Worm (Caenorhabditis elegans) whole organism, young adult: ENCODE results near the gene str-123.

Source experiments
- B0035.1 ChIP-seq: sonication (generic microtip); optimal IDR thresholded peaks from 2 replicates; lab custom pipeline; 2016; ENCODE audit warnings: missing genetic modification characterization, mild to moderate bottlenecking, missing compliant biosample characterization, missing genotype, missing genetic modification reagents
- B0261.1 ChIP-seq: sonication (generic microtip); optimal IDR thresholded peaks from 2 replicates; lab custom pipeline; 2016; ENCODE audit warnings: mild to moderate bottlenecking, missing genetic modification characterization, moderate library complexity, missing compliant biosample characterization
- B0336.3 ChIP-seq: fragments of 200-800 bp; sonication (Bioruptor generic); IDR thresholded peaks from 2 replicates; pipeline ENCODE4 v1.3.6; 2022; ENCODE audit warnings: missing genetic modification characterization, missing compliant biosample characterization
- D2030.7 ChIP-seq: fragments of 200-800 bp; sonication (Bioruptor generic); IDR thresholded peaks from 2 replicates; pipeline ENCODE4 v1.3.6; 2022; ENCODE audit warnings: missing genetic modification reagents, missing genetic modification characterization, missing compliant biosample characterization
- F10E7.11 ChIP-seq: sonication (generic microtip); optimal IDR thresholded peaks from 2 replicates; lab custom pipeline; 2017; ENCODE audit warnings: mild to moderate bottlenecking, missing genetic modification characterization, moderate library complexity, missing compliant biosample characterization
- F23B12.7 ChIP-seq: sonication (generic microtip); optimal IDR thresholded peaks from 2 replicates; lab custom pipeline; 2017; ENCODE audit warnings: missing genetic modification characterization, mild to moderate bottlenecking, missing compliant biosample characterization, antibody characterized with exemption, moderate library complexity; ENCODE audit not compliant: insufficient read depth
- F52B5.7 ChIP-seq: sonication (generic microtip); optimal IDR thresholded peaks from 2 replicates; lab custom pipeline; 2016; ENCODE audit warnings: mild to moderate bottlenecking, missing genetic modification characterization, missing compliant biosample characterization
- F55B11.4 ChIP-seq: sonication (generic microtip); optimal IDR thresholded peaks from 2 replicates; lab custom pipeline; 2016; ENCODE audit warnings: missing compliant biosample characterization, missing genetic modification characterization, borderline replicate concordance; ENCODE audit not compliant: insufficient read depth
- T07F8.4 ChIP-seq: sonication (generic microtip); optimal IDR thresholded peaks from 2 replicates; lab custom pipeline; 2016; ENCODE audit warnings: mild to moderate bottlenecking, missing genetic modification characterization, moderate library complexity, missing compliant biosample characterization
- ZK185.1 ChIP-seq: sonication (generic microtip); optimal IDR thresholded peaks from 2 replicates; lab custom pipeline; 2016; ENCODE audit warnings: mild to moderate bottlenecking, missing genetic modification characterization, missing compliant biosample characterization; ENCODE audit not compliant: poor library complexity, severe bottlenecking
- atf-7 ChIP-seq: sonication (generic microtip); optimal IDR thresholded peaks from 2 replicates; lab custom pipeline; 2017; ENCODE audit warnings: mild to moderate bottlenecking, missing genetic modification characterization, missing compliant biosample characterization
- attf-3 ChIP-seq: fragments of 200-800 bp; sonication (Bioruptor generic); conservative IDR thresholded peaks from 2 replicates; pipeline ENCODE4 v1.3.6; 2022; ENCODE audit warnings: missing genetic modification reagents, missing genetic modification characterization, missing compliant biosample characterization
- attf-5 ChIP-seq: fragments of 200-800 bp; sonication (Bioruptor generic); optimal IDR thresholded peaks from 2 replicates; lab custom pipeline; 2018; ENCODE audit warnings: mild to moderate bottlenecking, missing genetic modification characterization, missing compliant biosample characterization
- attf-6 ChIP-seq: fragments of 200-800 bp; sonication (Bioruptor generic); IDR thresholded peaks from 2 replicates; pipeline ENCODE4 v1.3.6; 2022; ENCODE audit warnings: missing genetic modification reagents, missing genetic modification characterization, missing compliant biosample characterization
- ceh-100 ChIP-seq: fragments of 200-800 bp; sonication (Bioruptor generic); IDR thresholded peaks from 2 replicates; pipeline ENCODE4 v1.3.6; 2022; ENCODE audit warnings: missing genetic modification reagents, missing genetic modification characterization, missing compliant biosample characterization
- ceh-27 ChIP-seq: fragments of 200-800 bp; sonication (Bioruptor generic); optimal IDR thresholded peaks from 2 replicates; lab custom pipeline; 2018; ENCODE audit warnings: mild to moderate bottlenecking, missing genetic modification characterization, moderate library complexity, missing compliant biosample characterization
- ceh-40 ChIP-seq: fragments of 200-800 bp; sonication (Bioruptor generic); IDR thresholded peaks from 2 replicates; pipeline ENCODE4 v1.3.6; 2022; ENCODE audit warnings: missing genetic modification characterization, missing compliant biosample characterization
- ceh-91 ChIP-seq: fragments of 200-800 bp; sonication (Bioruptor generic); IDR thresholded peaks from 2 replicates; pipeline ENCODE4 v1.3.6; 2022; ENCODE audit warnings: missing genetic modification reagents, missing genetic modification characterization, missing compliant biosample characterization
- dox-1 ChIP-seq: fragments of 200-800 bp; sonication (Bioruptor generic); IDR thresholded peaks from 2 replicates; pipeline ENCODE4 v1.3.6; 2022; ENCODE audit warnings: missing genetic modification reagents, missing genetic modification characterization, missing compliant biosample characterization
- dpff-1 ChIP-seq: sonication (generic microtip); optimal IDR thresholded peaks from 2 replicates; lab custom pipeline; 2017; ENCODE audit warnings: mild to moderate bottlenecking, missing genetic modification characterization, missing compliant biosample characterization
- dpl-1 ChIP-seq: fragments of 150-350 bp; optimal IDR thresholded peaks from 2 replicates; lab custom pipeline; 2014; ENCODE audit warnings: missing biosample characterization, missing genetic modification reagents, missing genetic modification characterization
- egrh-3 ChIP-seq: fragments of 200-800 bp; sonication (Bioruptor generic); IDR thresholded peaks from 2 replicates; pipeline ENCODE4 v1.3.6; 2022; ENCODE audit warnings: missing genetic modification reagents, missing genetic modification characterization, missing compliant biosample characterization
- ets-4 ChIP-seq: fragments of 200-800 bp; sonication (Bioruptor generic); optimal IDR thresholded peaks from 2 replicates; lab custom pipeline; 2018; ENCODE audit warnings: mild to moderate bottlenecking, missing genetic modification characterization, missing compliant biosample characterization
- him-1 ChIP-seq: sonication (generic microtip); optimal IDR thresholded peaks from 2 replicates; lab custom pipeline; 2016; ENCODE audit warnings: missing genotype, missing genetic modification reagents, missing genetic modification characterization, missing compliant biosample characterization
- let-607 ChIP-seq, 2 experiments: fragments of 200-800 bp in 1 of 2; sonication (Bioruptor generic) in 1 of 2; sonication (generic microtip) in 1 of 2; optimal IDR thresholded peaks; 2 replicates each; lab custom pipeline; 2016 to 2018; ENCODE audit warnings: mild to moderate bottlenecking in 2 of 2, missing compliant biosample characterization in 2 of 2, missing genetic modification characterization in 2 of 2, moderate library complexity in 2 of 2, missing genotype in 1 of 2
- lin-26 ChIP-seq: fragments of 200-800 bp; sonication (Bioruptor generic); IDR thresholded peaks from 2 replicates; pipeline ENCODE4 v1.3.6; 2022; ENCODE audit warnings: missing genetic modification reagents, missing genetic modification characterization, missing compliant biosample characterization
- lir-1 ChIP-seq: fragments of 200-800 bp; sonication (Bioruptor generic); conservative IDR thresholded peaks from 2 replicates; pipeline ENCODE4 v1.3.6; 2022; ENCODE audit warnings: missing genetic modification reagents, missing genetic modification characterization, missing compliant biosample characterization
- lsl-1 ChIP-seq: fragments of 200-800 bp; sonication (Bioruptor generic); optimal IDR thresholded peaks from 2 replicates; lab custom pipeline; 2018; ENCODE audit warnings: mild to moderate bottlenecking, missing genetic modification characterization, moderate library complexity, missing compliant biosample characterization
- mel-28 ChIP-seq: sonication (generic microtip); optimal IDR thresholded peaks from 2 replicates; lab custom pipeline; 2016; ENCODE audit warnings: borderline replicate concordance, mild to moderate bottlenecking, missing genetic modification characterization, missing compliant biosample characterization
- mxl-1 ChIP-seq: sonication (generic microtip); optimal IDR thresholded peaks from 2 replicates; lab custom pipeline; 2016; ENCODE audit warnings: missing genetic modification characterization, missing compliant biosample characterization
- nfyb-1 ChIP-seq: fragments of 200-800 bp; sonication (Bioruptor generic); IDR thresholded peaks from 2 replicates; pipeline ENCODE4 v1.3.6; 2022; ENCODE audit warnings: missing genetic modification reagents, missing genetic modification characterization, missing compliant biosample characterization
- nhr-80 ChIP-seq: sonication (generic microtip); optimal IDR thresholded peaks from 2 replicates; lab custom pipeline; 2016; ENCODE audit warnings: missing genetic modification characterization, missing compliant biosample characterization
- nhr-90 ChIP-seq: sonication (generic microtip); optimal IDR thresholded peaks from 2 replicates; lab custom pipeline; 2016; ENCODE audit warnings: missing genotype, mild to moderate bottlenecking, missing genetic modification characterization, missing compliant biosample characterization
- repo-1 ChIP-seq: sonication (generic microtip); optimal IDR thresholded peaks from 2 replicates; lab custom pipeline; 2017; ENCODE audit warnings: mild to moderate bottlenecking, missing genetic modification characterization, missing compliant biosample characterization
- rpc-1 ChIP-seq, 2 experiments: fragments of 150-350 bp in 1 of 2; sonication (generic microtip) in 1 of 2; optimal IDR thresholded peaks; 2 replicates each; lab custom pipeline; 2014 to 2018; ENCODE audit warnings: missing biosample characterization in 1 of 2, missing genetic modification characterization in 1 of 2, missing genetic modification reagents in 1 of 2, missing genotype in 1 of 2
- snpc-1.1 ChIP-seq: sonication (generic microtip); optimal IDR thresholded peaks from 2 replicates; lab custom pipeline; 2017; ENCODE audit warnings: missing genetic modification characterization, mild to moderate bottlenecking, missing compliant biosample characterization, antibody characterized with exemption, moderate library complexity, missing genotype, missing genetic modification reagents; ENCODE audit not compliant: insufficient read depth
- somi-1 ChIP-seq: fragments of 200-800 bp; sonication (Bioruptor generic); optimal IDR thresholded peaks from 2 replicates; lab custom pipeline; 2018; ENCODE audit warnings: mild to moderate bottlenecking, missing genetic modification characterization, missing compliant biosample characterization
- tbp1 ChIP-seq: fragments of 200-800 bp; sonication (Bioruptor generic); optimal IDR thresholded peaks from 2 replicates; lab custom pipeline; 2018; ENCODE audit warnings: mild to moderate bottlenecking, missing genetic modification characterization, missing compliant biosample characterization
- tbx-9 ChIP-seq: sonication (generic microtip); optimal IDR thresholded peaks from 2 replicates; lab custom pipeline; 2016; ENCODE audit warnings: borderline replicate concordance, missing genetic modification characterization, inconsistent platforms, missing compliant biosample characterization
- tlf-1 ChIP-seq: fragments of 200-800 bp; sonication (Bioruptor generic); optimal IDR thresholded peaks from 2 replicates; lab custom pipeline; 2018; ENCODE audit warnings: mild to moderate bottlenecking, missing genetic modification characterization, missing compliant biosample characterization
- unc-62 ChIP-seq: fragments of 150-350 bp; optimal IDR thresholded peaks from 2 replicates; lab custom pipeline; 2014; ENCODE audit warnings: missing biosample characterization, missing genetic modification reagents, missing genetic modification characterization
- xnd-1 ChIP-seq: sonication (generic microtip); optimal IDR thresholded peaks from 2 replicates; lab custom pipeline; 2016; ENCODE audit warnings: missing genotype, missing genetic modification reagents, missing genetic modification characterization, missing compliant biosample characterization
- zfh-2 ChIP-seq: fragments of 200-800 bp; sonication (Bioruptor generic); conservative IDR thresholded peaks from 2 replicates; pipeline ENCODE4 v1.3.6; 2022; ENCODE audit warnings: missing genetic modification reagents, missing genetic modification characterization, missing compliant biosample characterization
- ztf-25 ChIP-seq: fragments of 200-800 bp; sonication (Bioruptor generic); IDR thresholded peaks from 2 replicates; pipeline ENCODE4 v1.3.6; 2022; ENCODE audit warnings: missing genetic modification reagents, missing genetic modification characterization, missing compliant biosample characterization
- ztf-26 ChIP-seq: sonication (generic microtip); optimal IDR thresholded peaks from 2 replicates; lab custom pipeline; 2017; ENCODE audit warnings: missing genetic modification characterization, missing compliant biosample characterization

Gene str-123

DNA sequence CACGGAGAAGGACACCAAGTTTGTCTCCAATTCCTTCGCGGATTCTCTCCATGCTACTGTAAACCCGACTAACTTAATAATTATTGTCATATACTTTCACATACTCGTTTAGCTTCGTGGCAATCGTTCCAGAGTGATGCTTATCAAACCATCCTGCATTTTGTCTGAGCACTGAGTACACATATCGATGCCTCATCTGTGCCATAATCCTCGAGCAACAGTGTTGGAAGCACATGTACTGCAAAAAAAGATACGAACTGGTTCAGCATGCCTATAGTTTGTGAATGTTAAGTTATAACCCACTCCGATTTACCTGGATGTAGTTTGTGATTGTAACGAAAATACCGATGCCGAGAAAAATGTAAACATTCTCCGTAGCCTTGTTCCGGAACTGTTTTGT lies 35.1 kb upstream of the str-123 start:
- TF ChIP-seq nfyb-1 (GFP tag; lab: Robert Waterston, UW), result no peak
- TF ChIP-seq dpff-1 (tag; lab: Kevin White, UChicago), result no peak

DNA sequence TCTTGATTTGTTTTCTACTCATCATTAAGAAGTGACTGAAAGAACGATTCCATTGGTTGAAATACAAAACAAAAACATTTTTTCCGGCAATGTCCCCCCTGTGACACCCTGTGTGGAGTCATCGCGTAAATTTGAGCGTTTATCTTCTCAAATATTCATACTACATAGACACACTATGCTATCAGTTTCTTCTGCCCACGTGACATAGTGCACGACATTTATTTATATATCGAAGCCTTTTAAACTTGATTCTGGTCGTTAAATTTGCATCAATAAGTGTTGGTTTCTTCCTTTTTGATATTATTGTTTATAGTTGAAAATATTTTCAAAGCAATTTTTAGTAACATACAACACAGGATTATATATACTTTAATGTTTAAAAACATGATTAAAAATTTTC lies 31.1 kb upstream of the str-123 start:
- TF ChIP-seq tlf-1 (no peak), repo-1 (no peak), mxl-1 (tag; lab: Kevin White, UChicago) (no peak), him-1 (tag; lab: Kevin White, UChicago) (no peak), F10E7.11 (tag; lab: Kevin White, UChicago) (no peak), atf-7 (tag; lab: Kevin White, UChicago) (no peak), D2030.7 (GFP tag; lab: Robert Waterston, UW) (no peak), T07F8.4 (tag; lab: Kevin White, UChicago) (no peak), rpc-1 (optimal IDR thresholded peaks at IDR 0.05; lab: Kevin White, UChicago) (no peak), rpc-1 (tag; optimal IDR thresholded peaks at IDR 0.05; lab: Kevin White, UChicago) (no peak), let-607 (tag; optimal IDR thresholded peaks at IDR 0.05; lab: Kevin White, UChicago) (no peak), B0035.1 (tag; lab: Kevin White, UChicago) (no peak), snpc-1.1 (no peak)

DNA sequence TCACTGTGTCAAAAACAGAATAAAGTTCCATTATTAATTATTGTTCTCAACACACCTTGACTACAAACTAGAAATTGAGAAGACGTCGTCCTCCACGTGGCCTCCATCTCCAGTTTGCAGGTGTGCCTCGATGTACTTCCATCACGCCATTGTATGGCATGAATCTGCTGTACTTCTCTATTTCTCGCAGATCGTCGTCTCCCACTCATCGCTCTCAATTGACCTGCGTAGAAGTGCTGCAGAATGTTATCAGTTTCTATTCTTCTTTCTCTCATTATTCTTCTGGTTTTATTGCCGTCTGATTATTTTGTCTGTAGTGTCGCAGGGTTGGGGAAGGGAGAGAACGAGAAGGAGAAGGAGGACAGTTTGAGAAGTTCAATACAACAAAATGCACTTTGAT lies 30.5 kb upstream of the str-123 start:
- TF ChIP-seq F23B12.7 (tag; lab: Kevin White, UChicago) (no peak), ZK185.1 (tag; lab: Kevin White, UChicago) (peak; percentile 11), lsl-1 (GFP tag; lab: Kevin White, UChicago) (no peak), nhr-90 (tag; lab: Kevin White, UChicago) (peak; percentile 23), dpff-1 (tag; lab: Kevin White, UChicago) (no peak), tbp1 (peak; percentile 30), ceh-100 (GFP tag; lab: Robert Waterston, UW) (no peak), mel-28 (tag; lab: Kevin White, UChicago) (no peak), dox-1 (GFP tag; lab: Robert Waterston, UW) (peak; percentile 70), zfh-2 (GFP tag; lab: Robert Waterston, UW) (no peak), dpl-1 (GFP tag; lab: Kevin White, UChicago) (no peak), B0336.3 (GFP tag; lab: Robert Waterston, UW) (0 out of 2 replicates have a peak, but pooled peaks have one; percentile 25), ceh-40 (GFP tag; lab: Robert Waterston, UW) (no peak), ceh-27 (GFP tag; lab: Kevin White, UChicago) (no peak), lir-1 (GFP tag; lab: Robert Waterston, UW) (no peak), egrh-3 (GFP tag; lab: Robert Waterston, UW) (no peak), attf-6 (GFP tag; lab: Robert Waterston, UW) (no peak), ztf-25 (GFP tag; lab: Robert Waterston, UW) (no peak), B0261.1 (tag; lab: Kevin White, UChicago) (no peak), ztf-26 (tag; lab: Kevin White, UChicago) (peak; percentile 53), somi-1 (GFP tag; lab: Kevin White, UChicago) (peak; percentile 14), F52B5.7 (no peak), F55B11.4 (tag; lab: Kevin White, UChicago) (no peak), lin-26 (GFP tag; lab: Robert Waterston, UW) (no peak), ets-4 (GFP tag; lab: Kevin White, UChicago) (no peak), let-607 (tag; optimal IDR thresholded peaks at IDR 0.05; lab: Kevin White, UChicago) (peak; percentile 79 to 86), ceh-91 (no peak), tbx-9 (tag; lab: Kevin White, UChicago) (no peak), xnd-1 (tag; lab: Kevin White, UChicago) (no peak), attf-5 (GFP tag; lab: Kevin White, UChicago) (peak; percentile 10), rpc-1 (optimal IDR thresholded peaks at IDR 0.05; lab: Kevin White, UChicago) (no peak), rpc-1 (tag; optimal IDR thresholded peaks at IDR 0.05; lab: Kevin White, UChicago) (no peak), nhr-80 (tag; lab: Kevin White, UChicago) (peak; percentile 98), unc-62 (GFP tag; lab: Kevin White, UChicago) (no peak), attf-3 (GFP tag; lab: Robert Waterston, UW) (no peak), tlf-1 (no peak)
